Worm (Caenorhabditis elegans) whole organism, L4 larva: ENCODE measurements around the gene misc-1.

Experiments used
- D1046.2 ChIP-seq: fragments of 200-800 bp; sonication (Bioruptor generic); IDR thresholded peaks from 2 replicates; pipeline ENCODE4 v1.3.6; 2022; ENCODE audit warnings: missing genetic modification characterization, missing compliant biosample characterization
- F26F4.8 ChIP-seq: fragments of 200-800 bp; sonication (Bioruptor generic); conservative IDR thresholded peaks from 2 replicates; pipeline ENCODE4 v1.3.6; 2022; ENCODE audit warnings: missing genetic modification characterization, missing compliant biosample characterization
- F37D6.2 ChIP-seq: sonication (generic microtip); optimal IDR thresholded peaks from 2 replicates; lab custom pipeline; 2016; ENCODE audit warnings: mild to moderate bottlenecking, missing genetic modification characterization, missing compliant biosample characterization
- T26A8.4 ChIP-seq: fragments of 200-800 bp; sonication (Bioruptor generic); IDR thresholded peaks from 2 replicates; pipeline ENCODE4 v1.3.6; 2022; ENCODE audit warnings: missing genetic modification characterization, missing compliant biosample characterization
- attf-4 ChIP-seq: sonication (generic microtip); optimal IDR thresholded peaks from 3 replicates; lab custom pipeline; 2017; ENCODE audit warnings: missing biosample characterization, missing genetic modification characterization
- ceh-20 ChIP-seq: fragments of 200-800 bp; sonication (Bioruptor generic); IDR thresholded peaks from 2 replicates; pipeline ENCODE4 v1.3.6; 2022; ENCODE audit warnings: missing genetic modification reagents, missing genetic modification characterization, missing compliant biosample characterization
- cey-2 ChIP-seq: sonication (generic microtip); optimal IDR thresholded peaks from 3 replicates; lab custom pipeline; 2017; ENCODE audit warnings: missing genetic modification characterization, mild to moderate bottlenecking, missing compliant biosample characterization, antibody characterized with exemption, borderline replicate concordance; ENCODE audit not compliant: insufficient read depth
- daf-16 ChIP-seq, 3 experiments: sonication (generic microtip); optimal IDR thresholded peaks; 2 replicates each; lab custom pipeline; 2016 to 2017; ENCODE audit warnings: missing genetic modification characterization in 3 of 3, missing genetic modification reagents in 3 of 3, mild to moderate bottlenecking in 2 of 3, missing compliant biosample characterization in 2 of 3, missing biosample characterization in 1 of 3, moderate library complexity in 1 of 3
- daf-19 ChIP-seq: fragments of 200-800 bp; sonication (Bioruptor generic); conservative IDR thresholded peaks from 2 replicates; pipeline ENCODE4 v1.3.6; 2022; ENCODE audit warnings: missing genetic modification characterization, missing compliant biosample characterization
- dmd-6 ChIP-seq: fragments of 200-800 bp; sonication (Bioruptor generic); IDR thresholded peaks from 2 replicates; pipeline ENCODE4 v1.3.6; 2022; ENCODE audit warnings: missing genetic modification reagents, missing genetic modification characterization, missing compliant biosample characterization
- dmd-9 ChIP-seq: fragments of 200-800 bp; sonication (Bioruptor generic); IDR thresholded peaks from 2 replicates; pipeline ENCODE4 v1.3.6; 2022; ENCODE audit warnings: missing genetic modification reagents, missing genetic modification characterization, missing compliant biosample characterization
- duxl-1 ChIP-seq: sonication (generic microtip); optimal IDR thresholded peaks from 2 replicates; lab custom pipeline; 2016; ENCODE audit warnings: mild to moderate bottlenecking, missing genetic modification characterization, moderate library complexity, missing compliant biosample characterization; ENCODE audit not compliant: poor library complexity
- dve-1 ChIP-seq: sonication (generic microtip); optimal IDR thresholded peaks from 2 replicates; lab custom pipeline; 2017; ENCODE audit warnings: antibody characterized with exemption, mild to moderate bottlenecking, missing genetic modification characterization, missing compliant biosample characterization; ENCODE audit not compliant: insufficient read depth
- gei-8 ChIP-seq: fragments of 200-800 bp; sonication (Bioruptor generic); optimal IDR thresholded peaks from 2 replicates; lab custom pipeline; 2018; ENCODE audit warnings: mild to moderate bottlenecking, missing genetic modification characterization, missing compliant biosample characterization
- hif-1 ChIP-seq, 2 experiments: sonication (generic microtip); optimal IDR thresholded peaks; 2 replicates each; lab custom pipeline; 2016 to 2017; ENCODE audit warnings: missing compliant biosample characterization in 2 of 2, missing genetic modification characterization in 2 of 2, missing genetic modification reagents in 2 of 2, missing genotype in 2 of 2, mild to moderate bottlenecking in 1 of 2
- hlh-11 ChIP-seq: fragments of 200-800 bp; sonication (Bioruptor generic); optimal IDR thresholded peaks from 2 replicates; lab custom pipeline; 2018; ENCODE audit warnings: mild to moderate bottlenecking, missing genetic modification characterization, missing compliant biosample characterization
- jun-1 ChIP-seq: fragments of 150-350 bp; optimal IDR thresholded peaks from 2 replicates; lab custom pipeline; 2014; ENCODE audit warnings: missing biosample characterization, missing genetic modification reagents, missing genetic modification characterization
- lin-38 ChIP-seq: fragments of 200-800 bp; sonication (Bioruptor generic); IDR thresholded peaks from 2 replicates; pipeline ENCODE4 v1.3.6; 2022; ENCODE audit warnings: missing genetic modification reagents, missing genetic modification characterization, missing compliant biosample characterization
- mdt-29 ChIP-seq: fragments of 200-800 bp; sonication (Bioruptor generic); IDR thresholded peaks from 2 replicates; pipeline ENCODE4 v1.3.6; 2022; ENCODE audit warnings: missing genetic modification reagents, missing genetic modification characterization, missing compliant biosample characterization
- mep-1 ChIP-seq: fragments of 150-350 bp; sonication (generic microtip); optimal IDR thresholded peaks from 3 replicates; lab custom pipeline; 2014; ENCODE audit warnings: missing biosample characterization, missing genetic modification characterization
- mxl-2 ChIP-seq: fragments of 200-800 bp; sonication (Bioruptor generic); conservative IDR thresholded peaks from 2 replicates; pipeline ENCODE4 v1.3.6; 2022; ENCODE audit warnings: missing genetic modification reagents, missing genetic modification characterization, missing compliant biosample characterization
- mxl-3 ChIP-seq: fragments of 200-800 bp; sonication (Bioruptor generic); optimal IDR thresholded peaks from 2 replicates; lab custom pipeline; 2018; ENCODE audit warnings: mild to moderate bottlenecking, missing genetic modification characterization, missing compliant biosample characterization
- nhr-11 ChIP-seq: fragments of 150-350 bp; optimal IDR thresholded peaks from 2 replicates; lab custom pipeline; 2014; ENCODE audit warnings: missing biosample characterization, missing genetic modification characterization
- nhr-111 ChIP-seq: fragments of 200-800 bp; sonication (Bioruptor generic); optimal IDR thresholded peaks from 2 replicates; lab custom pipeline; 2018; ENCODE audit warnings: mild to moderate bottlenecking, missing genetic modification characterization, missing compliant biosample characterization
- nhr-28 ChIP-seq: fragments of 150-350 bp; optimal IDR thresholded peaks from 2 replicates; lab custom pipeline; 2014; ENCODE audit warnings: missing biosample characterization, missing genetic modification characterization
- nhr-42 ChIP-seq: fragments of 200-800 bp; sonication (Bioruptor generic); IDR thresholded peaks from 2 replicates; pipeline ENCODE4 v1.3.6; 2022; ENCODE audit warnings: missing genetic modification characterization, missing compliant biosample characterization
- nhr-6 ChIP-seq: fragments of 150-350 bp; optimal IDR thresholded peaks from 2 replicates; lab custom pipeline; 2014; ENCODE audit warnings: missing biosample characterization, missing genetic modification characterization
- nhr-77 ChIP-seq: fragments of 150-350 bp; optimal IDR thresholded peaks from 2 replicates; lab custom pipeline; 2014; ENCODE audit warnings: missing biosample characterization, missing genetic modification characterization
- pha-4 ChIP-seq, 2 experiments: fragments of 150-350 bp in 1 of 2; fragments of 200-800 bp in 1 of 2; sonication (Bioruptor generic) in 1 of 2; IDR thresholded peaks in 1 of 2; optimal IDR thresholded peaks in 1 of 2; 2 replicates each; pipeline versions ENCODE4 v1.3.6 to Lab custom; 2014 to 2022; ENCODE audit warnings: missing genetic modification characterization in 2 of 2, missing genetic modification reagents in 2 of 2, missing biosample characterization in 1 of 2, missing compliant biosample characterization in 1 of 2
- pqm-1 ChIP-seq: sonication (generic microtip); optimal IDR thresholded peaks from 2 replicates; lab custom pipeline; 2017; ENCODE audit warnings: missing biosample characterization, missing genetic modification characterization
- set-16 ChIP-seq: fragments of 200-800 bp; sonication (Bioruptor generic); IDR thresholded peaks from 2 replicates; pipeline ENCODE4 v1.3.6; 2022; ENCODE audit warnings: missing genetic modification reagents, missing genetic modification characterization, missing compliant biosample characterization
- snpc-1.2 ChIP-seq: fragments of 200-800 bp; sonication (Bioruptor generic); IDR thresholded peaks from 2 replicates; pipeline ENCODE4 v1.3.6; 2022; ENCODE audit warnings: missing genetic modification reagents, missing genetic modification characterization, missing compliant biosample characterization
- spr-3 ChIP-seq: fragments of 200-800 bp; sonication (Bioruptor generic); optimal IDR thresholded peaks from 2 replicates; lab custom pipeline; 2018; ENCODE audit warnings: mild to moderate bottlenecking, missing genetic modification characterization, missing compliant biosample characterization
- unc-62 ChIP-seq, 3 experiments: fragments of 150-350 bp in 1 of 3; sonication (generic microtip); optimal IDR thresholded peaks in 2 of 3; peaks in 1 of 3; 1 replicate in 1 of 3; 2 replicates in 2 of 3; lab custom pipeline; 2014 to 2017; ENCODE audit warnings: missing biosample characterization in 3 of 3, missing genetic modification characterization in 3 of 3, missing genetic modification reagents in 3 of 3, missing genotype in 1 of 3
- zfp-2 ChIP-seq: sonication (generic microtip); optimal IDR thresholded peaks from 2 replicates; lab custom pipeline; 2016; ENCODE audit warnings: mild to moderate bottlenecking, missing genetic modification characterization, missing compliant biosample characterization
- zip-11 ChIP-seq: fragments of 200-800 bp; sonication (Bioruptor generic); IDR thresholded peaks from 2 replicates; pipeline ENCODE4 v1.3.6; 2022; ENCODE audit warnings: missing genetic modification characterization, missing compliant biosample characterization
- zip-2 ChIP-seq: fragments of 150-350 bp; optimal IDR thresholded peaks from 2 replicates; lab custom pipeline; 2014; ENCODE audit warnings: missing biosample characterization, missing genetic modification characterization
- ztf-7 ChIP-seq: fragments of 150-350 bp; optimal IDR thresholded peaks from 2 replicates; lab custom pipeline; 2014; ENCODE audit warnings: missing biosample characterization, missing genetic modification characterization

Gene misc-1

ce11 chrII:273872-274271 lies 12.6 kb upstream of the misc-1 start, which contains the start of gene B0432.7 (continued):
- TF ChIP-seq dmd-9 (GFP tag; lab: Robert Waterston, UW) = no peak

ce11 chrII:278636-279035 lies 7.8 kb upstream of the misc-1 start, which contains the start of gene B0432.8:
TSS of gene B0432.8 (minus strand) at chrII:278736.
- TF ChIP-seq nhr-111 (no peak), jun-1 (no peak), nhr-6 (tag; lab: Kevin White, UChicago) (no peak), F26F4.8 (GFP tag; lab: Robert Waterston, UW) (no peak), zip-2 (tag; lab: Kevin White, UChicago) (no peak)
- TF ChIP-seq, all 104 proteins: peak for 0

DNA sequence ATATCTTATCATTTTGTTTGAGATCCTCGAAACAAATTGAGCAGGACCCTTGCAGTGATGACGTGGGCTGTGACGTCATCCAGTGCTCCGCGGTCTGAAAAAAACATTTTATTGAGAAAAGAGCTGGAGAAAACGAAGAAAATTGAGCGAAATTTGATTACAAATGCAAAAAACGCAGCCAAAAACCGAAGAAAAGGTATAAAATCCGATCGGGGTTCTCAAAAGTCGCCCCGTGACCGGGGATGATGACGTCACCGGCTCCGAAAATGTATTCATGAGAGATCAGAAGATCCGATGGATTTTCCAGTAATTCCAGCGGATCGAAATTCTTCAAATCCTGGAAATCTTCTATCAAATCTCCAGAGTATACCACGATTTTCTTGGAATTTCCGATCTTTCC lies 3.9 kb upstream of the misc-1 start, which contains the start of gene trul-1:
trul-1 (minus strand) TSS at position 101 of the 400 bp plus-strand sequence.
- TF ChIP-seq nhr-6 (tag; lab: Kevin White, UChicago) = no peak
- no peak for TF ChIP-seq zfp-2
- TF ChIP-seq jun-1 = no peak
- no peak for TF ChIP-seq snpc-1.2 (GFP tag; lab: Robert Waterston, UW)
- no peak for TF ChIP-seq zip-11
- TF ChIP-seq mep-1 (tag; lab: Kevin White, UChicago) = no peak
- TF ChIP-seq mxl-3 (GFP tag; lab: Kevin White, UChicago) = no peak
- TF ChIP-seq nhr-11 (tag; lab: Kevin White, UChicago) = no peak

DNA sequence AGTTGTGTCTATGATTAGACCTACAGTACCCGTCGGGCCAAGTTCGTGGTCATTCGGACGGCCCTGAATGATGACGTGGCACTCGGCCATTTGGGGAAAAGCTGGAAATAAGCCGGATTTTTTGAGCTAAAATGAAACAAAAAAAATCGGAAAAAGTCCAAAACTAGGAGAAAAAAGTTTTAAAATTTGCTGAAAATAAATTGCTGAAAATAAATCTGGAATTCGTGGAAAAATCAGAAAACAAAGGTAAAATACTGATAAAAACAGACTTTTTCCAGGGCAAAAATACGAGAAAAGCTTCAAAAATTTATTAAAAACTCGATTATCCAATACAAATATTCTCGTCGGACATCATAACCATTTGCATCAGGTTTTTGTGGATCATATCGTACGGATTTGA lies 2.8 kb upstream of the misc-1 start, which contains the start of gene B0432.9:
B0432.9 (minus strand) TSS at position 101 of the 400 bp plus-strand sequence.
- TF ChIP-seq set-16 = no peak
- TF ChIP-seq cey-2 (tag; lab: Kevin White, UChicago) = no peak

- TF ChIP-seq hlh-11 (tag; lab: Kevin White, UChicago) (peak; percentile 64), T26A8.4 (GFP tag; lab: Robert Waterston, UW) (peak; percentile 69; the same call in 1 of the 2 replicates), nhr-6 (tag; lab: Kevin White, UChicago) (peak; percentile 20), nhr-28 (tag; lab: Kevin White, UChicago) (peak; percentile 57), ztf-7 (tag; lab: Kevin White, UChicago) (peak; percentile 51), hif-1 (tag; optimal IDR thresholded peaks at IDR 0.05; lab: Kevin White, UChicago) (peak in 1 of 2 experiments; percentile 7), gei-8 (GFP tag; lab: Kevin White, UChicago) (no peak), spr-3 (GFP tag; lab: Kevin White, UChicago) (peak; percentile 11), dve-1 (peak; percentile 86), dmd-6 (GFP tag; lab: Robert Waterston, UW) (peak; percentile 71), nhr-42 (GFP tag; lab: Robert Waterston, UW) (no peak), pqm-1 (tag; lab: Kevin White, UChicago) (peak; percentile 19), F37D6.2 (tag; lab: Kevin White, UChicago) (peak; percentile 46), mdt-29 (no peak), D1046.2 (GFP tag; lab: Robert Waterston, UW) (no peak), unc-62 (GFP tag; optimal IDR thresholded peaks at IDR 0.05 in 1 of 2; lab: Kevin White, UChicago) (peak in 1 of 2 experiments; percentile 77), unc-62 (tag; optimal IDR thresholded peaks at IDR 0.05; lab: Kevin White, UChicago) (no peak), lin-38 (peak; percentile 86), duxl-1 (tag; lab: Kevin White, UChicago) (peak; percentile 61), mep-1 (tag; lab: Kevin White, UChicago) (peak; percentile 79), mxl-2 (GFP tag; lab: Robert Waterston, UW) (no peak), nhr-11 (tag; lab: Kevin White, UChicago) (peak; percentile 25), ceh-20 (GFP tag; lab: Robert Waterston, UW) (peak; percentile 62; the same call in 1 of the 2 replicates), attf-4 (tag; lab: Kevin White, UChicago) (no peak), daf-19 (0 out of 2 replicates have a peak, but pooled peaks have one; percentile 20), daf-16 (GFP tag; optimal IDR thresholded peaks at IDR 0.05; lab: Kevin White, UChicago) (no peak), daf-16 (tag; optimal IDR thresholded peaks at IDR 0.05; lab: Kevin White, UChicago) (peak; percentile 45), pha-4 (GFP tag; IDR thresholded peaks at IDR 0.05; lab: Robert Waterston, UW) (peak; percentile 51; the same call in 1 of the 2 replicates), pha-4 (tag; optimal IDR thresholded peaks at IDR 0.05; lab: Kevin White, UChicago) (peak; percentile 92), nhr-77 (peak; percentile 51)
Observed at ce11 chrII:285627-286550, 536 bp upstream of the misc-1 start, which contains the start of gene B0432.10. TSS of gene B0432.10 (minus strand) at chrII:286275.
